Worm (Caenorhabditis elegans): ENCODE results near the gene nhr-105.
A peak's percentile ranks its signal among the peaks of the same experiment; 100 is the strongest.

The nhr-105 gene

ce11 chrIV:7084632-7085160 is 34.7 kb downstream of the nhr-105 start, which contains the start of gene rps-4 (continued):
- peak; percentile 92 for TF ChIP-seq skn-1 (tag; optimal IDR thresholded peaks at IDR 0.05)
- no peak for TF ChIP-seq pag-3 (tag; optimal IDR thresholded peaks at IDR 0.05; ENCODE audit: borderline replicate concordance, insufficient read depth)
- peak; percentile 72 for TF ChIP-seq sup-37 (GFP tag; optimal IDR thresholded peaks at IDR 0.05)
- peak; percentile 90 for TF ChIP-seq fkh-8 (tag; optimal IDR thresholded peaks at IDR 0.05)
- peak; percentile 82 to 87 (median 83) for TF ChIP-seq dpl-1 (GFP tag; optimal IDR thresholded peaks at IDR 0.05)
- TF ChIP-seq F16B12.6 (tag; optimal IDR thresholded peaks at IDR 0.05): peak; percentile 65
- peak; percentile 51 for TF ChIP-seq mef-2 (tag; optimal IDR thresholded peaks at IDR 0.05)
- TF ChIP-seq fos-1 (tag; optimal IDR thresholded peaks at IDR 0.05): peak; percentile 61
- TF ChIP-seq Y116A8C.19 (tag; optimal IDR thresholded peaks at IDR 0.05; ENCODE audit: borderline replicate concordance): no peak
- no peak for TF ChIP-seq sptf-1 (tag; optimal IDR thresholded peaks at IDR 0.05)
- peak; percentile 74 for TF ChIP-seq lir-3 (tag; optimal IDR thresholded peaks at IDR 0.05; ENCODE audit: poor library complexity)
- no peak for TF ChIP-seq aha-1 (tag; optimal IDR thresholded peaks at IDR 0.05)
- no peak for TF ChIP-seq hlh-17 (GFP tag; optimal IDR thresholded peaks at IDR 0.05; ENCODE audit: borderline replicate concordance)
- peak; percentile 81 for TF ChIP-seq snpc-4 (tag; optimal IDR thresholded peaks at IDR 0.05)
- peak; percentile 92 for TF ChIP-seq nhr-47 (tag; optimal IDR thresholded peaks at IDR 0.05)
- peak in 1 of 2 experiments; percentile 74 for TF ChIP-seq ztf-11 (tag; optimal IDR thresholded peaks at IDR 0.05)
- TF ChIP-seq nhr-90 (tag; optimal IDR thresholded peaks at IDR 0.05; ENCODE audit: poor library complexity): peak; percentile 89
- TF ChIP-seq C04F5.9 (tag; optimal IDR thresholded peaks at IDR 0.05): peak; percentile 62
- peak; percentile 86 for TF ChIP-seq lin-13 (GFP tag; optimal IDR thresholded peaks at IDR 0.05)
- TF ChIP-seq mep-1 (tag; optimal IDR thresholded peaks at IDR 0.05): peak; percentile 96
- no peak for TF ChIP-seq ets-5 (GFP tag; IDR thresholded peaks at IDR 0.05)
- TF ChIP-seq sox-4 (tag; optimal IDR thresholded peaks at IDR 0.05): peak; percentile 70
- no peak for TF ChIP-seq nhr-84 (tag; optimal IDR thresholded peaks at IDR 0.05)
- TF ChIP-seq pax-3 (tag; optimal IDR thresholded peaks at IDR 0.05): peak; percentile 68
- TF ChIP-seq unc-98 (GFP tag; IDR thresholded peaks at IDR 0.05): peak; percentile 34; the same call in 1 of the 2 replicates
- peak; percentile 95 for TF ChIP-seq nhr-71 (tag; optimal IDR thresholded peaks at IDR 0.05)
- peak in 3 of 6 experiments; percentile 24 to 95 (median 72) for TF ChIP-seq elt-3 (tag; optimal IDR thresholded peaks at IDR 0.05)
- no peak for TF ChIP-seq alr-1 (tag; optimal IDR thresholded peaks at IDR 0.05; ENCODE audit: borderline replicate concordance)
- peak; percentile 19 for TF ChIP-seq ama-1 (optimal IDR thresholded peaks at IDR 0.05)
- peak; percentile 94 for TF ChIP-seq nhr-19 (GFP tag; conservative IDR thresholded peaks at IDR 0.05)
- peak; percentile 75 for TF ChIP-seq jun-1 (tag; optimal IDR thresholded peaks at IDR 0.05)
- TF ChIP-seq xbp-1 (tag; optimal IDR thresholded peaks at IDR 0.05): peak; percentile 92
- TF ChIP-seq grh-1 (GFP tag; IDR thresholded peaks at IDR 0.05): peak; percentile 80
- TF ChIP-seq lin-15B (tag; optimal IDR thresholded peaks at IDR 0.05): peak; percentile 98
- peak; percentile 26 for TF ChIP-seq fkh-4 (tag; optimal IDR thresholded peaks at IDR 0.05; ENCODE audit: borderline replicate concordance)
- peak; percentile 82 for TF ChIP-seq egl-13 (tag; optimal IDR thresholded peaks at IDR 0.05)
- TF ChIP-seq efl-1 (optimal IDR thresholded peaks at IDR 0.05): peak; percentile 88 to 91
- peak; percentile 83 to 97 for TF ChIP-seq efl-1 (GFP tag; optimal IDR thresholded peaks at IDR 0.05 in 1 of 2)
- TF ChIP-seq unc-62 (GFP tag; optimal IDR thresholded peaks at IDR 0.05): no peak
- no peak for TF ChIP-seq zag-1 (tag; optimal IDR thresholded peaks at IDR 0.05)
- TF ChIP-seq nhr-85 (tag): peak; percentile 90
- peak; percentile 45 for TF ChIP-seq zip-4 (GFP tag; optimal IDR thresholded peaks at IDR 0.05)
- TF ChIP-seq nhr-11 (tag; optimal IDR thresholded peaks at IDR 0.05): peak; percentile 65
- TF ChIP-seq nhr-28 (tag; optimal IDR thresholded peaks at IDR 0.05): no peak
